Worm (Caenorhabditis elegans) whole organism, early embryonic: ENCODE measurements around the gene F15A4.2.

Experiments
- B0310.2 ChIP-seq: sonication (generic microtip); optimal IDR thresholded peaks from 2 replicates; lab custom pipeline; 2016; ENCODE audit warnings: mild to moderate bottlenecking, missing genetic modification characterization, missing compliant biosample characterization
- F13C5.2 ChIP-seq: sonication (generic microtip); optimal IDR thresholded peaks from 2 replicates; lab custom pipeline; 2017; ENCODE audit warnings: mild to moderate bottlenecking, missing genetic modification characterization, inconsistent platforms, missing compliant biosample characterization
- aly-1 ChIP-seq: sonication (generic microtip); optimal IDR thresholded peaks from 2 replicates; lab custom pipeline; 2016; ENCODE audit warnings: missing genetic modification characterization, missing compliant biosample characterization
- ama-1 ChIP-seq: fragments of 150-350 bp; optimal IDR thresholded peaks from 2 replicates; lab custom pipeline; 2014
- ceh-13 ChIP-seq: fragments of 200-800 bp; sonication (Bioruptor generic); optimal IDR thresholded peaks from 2 replicates; lab custom pipeline; 2018; ENCODE audit warnings: mild to moderate bottlenecking, missing genetic modification characterization, missing compliant biosample characterization
- ceh-36 ChIP-seq: sonication (generic microtip); optimal IDR thresholded peaks from 2 replicates; lab custom pipeline; 2016; ENCODE audit warnings: missing genetic modification characterization, inconsistent platforms, missing compliant biosample characterization
- ets-7 ChIP-seq: sonication (generic microtip); optimal IDR thresholded peaks from 2 replicates; lab custom pipeline; 2016; ENCODE audit warnings: missing genotype, missing genetic modification characterization, missing compliant biosample characterization
- flt-1 ChIP-seq: fragments of 200-800 bp; sonication (Bioruptor generic); IDR thresholded peaks from 2 replicates; pipeline ENCODE4 v1.3.6; 2022; ENCODE audit warnings: missing genetic modification characterization, missing compliant biosample characterization
- hmbx-1 ChIP-seq: sonication (generic microtip); optimal IDR thresholded peaks from 2 replicates; lab custom pipeline; 2016; ENCODE audit warnings: mild to moderate bottlenecking, missing genetic modification characterization, missing compliant biosample characterization
- hmg-4 ChIP-seq: fragments of 200-800 bp; sonication (Bioruptor generic); optimal IDR thresholded peaks from 2 replicates; lab custom pipeline; 2018; ENCODE audit warnings: mild to moderate bottlenecking, missing genetic modification characterization, missing compliant biosample characterization
- hnd-1 ChIP-seq: sonication (generic microtip); optimal IDR thresholded peaks from 2 replicates; lab custom pipeline; 2016; ENCODE audit warnings: missing genetic modification characterization, missing compliant biosample characterization
- pes-1 ChIP-seq: fragments of 200-800 bp; sonication (Bioruptor generic); IDR thresholded peaks from 2 replicates; pipeline ENCODE4 v1.3.6; 2022; ENCODE audit warnings: missing genetic modification reagents, missing genetic modification characterization, missing compliant biosample characterization
- scrt-1 ChIP-seq: fragments of 200-800 bp; sonication (Bioruptor generic); IDR thresholded peaks from 2 replicates; pipeline ENCODE4 v1.3.6; 2022; ENCODE audit warnings: missing genetic modification characterization, missing compliant biosample characterization
- sea-1 ChIP-seq: fragments of 200-800 bp; sonication (Bioruptor generic); conservative IDR thresholded peaks from 2 replicates; pipeline ENCODE4 v1.3.6; 2022; ENCODE audit warnings: missing genetic modification characterization, missing compliant biosample characterization
- tbx-11 ChIP-seq: fragments of 200-800 bp; sonication (Bioruptor generic); IDR thresholded peaks from 2 replicates; pipeline ENCODE4 v1.3.6; 2022; ENCODE audit warnings: missing genetic modification characterization, missing compliant biosample characterization
- tbx-37 ChIP-seq: fragments of 200-800 bp; sonication (Bioruptor generic); conservative IDR thresholded peaks from 2 replicates; pipeline ENCODE4 v1.3.6; 2022; ENCODE audit warnings: missing genetic modification reagents, missing genetic modification characterization, missing compliant biosample characterization
- tra-4 ChIP-seq: sonication (generic microtip); optimal IDR thresholded peaks from 2 replicates; lab custom pipeline; 2017; ENCODE audit warnings: missing genetic modification characterization, missing compliant biosample characterization

F15A4.2 gene

DNA sequence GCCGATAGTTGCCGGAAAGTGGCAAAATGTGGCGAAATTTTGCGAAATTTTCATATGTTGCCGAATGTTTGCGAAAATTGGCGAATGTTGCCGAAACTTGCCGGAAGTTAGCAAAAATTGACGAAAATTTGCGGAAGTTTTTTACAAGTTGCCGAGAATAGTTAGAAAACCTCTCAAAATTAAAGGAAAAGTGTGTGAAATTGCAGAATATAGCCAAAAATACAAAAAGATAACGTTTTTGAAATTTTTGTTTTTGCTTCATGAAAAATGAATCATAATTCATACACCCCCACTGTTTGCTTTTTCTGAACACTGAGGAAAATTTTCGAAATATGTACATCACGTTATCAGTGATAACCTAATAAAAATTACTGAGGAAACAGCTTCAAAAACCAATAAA is 19.3 kb downstream of the F15A4.2 start:
- no peak for TF ChIP-seq sea-1 (GFP tag; lab: Robert Waterston, UW)
- TF ChIP-seq B0310.2 (tag; lab: Kevin White, UChicago) = no peak
- TF ChIP-seq scrt-1 (GFP tag; lab: Robert Waterston, UW) = no peak
- TF ChIP-seq ets-7 (tag; lab: Kevin White, UChicago) = no peak
- TF ChIP-seq F13C5.2 (tag; lab: Kevin White, UChicago) = no peak
- TF ChIP-seq tbx-37 (GFP tag; lab: Robert Waterston, UW) = no peak
- no peak for TF ChIP-seq hnd-1 (tag; lab: Kevin White, UChicago)
- TF ChIP-seq ceh-36 = no peak
- TF ChIP-seq hmbx-1 (tag; lab: Kevin White, UChicago) = no peak
- TF ChIP-seq aly-1 = no peak
- no peak for TF ChIP-seq pes-1 (GFP tag; lab: Robert Waterston, UW)
- no peak for TF ChIP-seq flt-1 (GFP tag; lab: Robert Waterston, UW)
- no peak for TF ChIP-seq hmg-4 (GFP tag; lab: Kevin White, UChicago)
- TF ChIP-seq ama-1 (lab: Kevin White, UChicago) = no peak
- no peak for TF ChIP-seq tra-4 (tag; lab: Kevin White, UChicago)

DNA sequence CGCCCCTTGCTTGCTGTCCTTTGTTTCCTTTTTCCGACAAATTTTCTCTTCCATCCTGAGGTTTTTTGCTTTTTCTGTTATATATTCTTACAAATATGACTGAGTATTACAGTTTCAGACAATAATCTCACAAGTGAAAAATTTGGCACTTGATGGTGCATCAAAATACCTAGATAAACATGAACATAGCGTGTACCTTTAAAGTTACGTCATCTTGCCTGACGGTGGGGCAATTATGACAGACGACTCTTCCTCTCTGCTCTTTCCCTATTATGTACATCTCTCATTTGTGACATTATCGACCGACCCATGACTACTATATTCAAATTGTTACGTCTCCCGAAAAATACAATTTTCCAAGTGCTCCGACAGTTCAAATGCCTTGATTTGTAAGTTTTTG is 20.3 kb downstream of the F15A4.2 start, which contains the start of gene fbxb-102:
TSS of gene fbxb-102 (plus strand) at position 301 of the 400 bp plus-strand sequence.
- TF ChIP-seq ets-7 (tag; lab: Kevin White, UChicago) = no peak

- no peak for TF ChIP-seq ceh-36
- no peak for TF ChIP-seq tra-4 (tag; lab: Kevin White, UChicago)
- TF ChIP-seq hnd-1 (tag; lab: Kevin White, UChicago) = no peak
- TF ChIP-seq ets-7 (tag; lab: Kevin White, UChicago) = no peak
- no peak for TF ChIP-seq tbx-37 (GFP tag; lab: Robert Waterston, UW)
- TF ChIP-seq B0310.2 (tag; lab: Kevin White, UChicago) = no peak
- no peak for TF ChIP-seq scrt-1 (GFP tag; lab: Robert Waterston, UW)
- TF ChIP-seq hmbx-1 (tag; lab: Kevin White, UChicago) = no peak
- TF ChIP-seq hmg-4 (GFP tag; lab: Kevin White, UChicago) = no peak
- TF ChIP-seq tbx-11 (GFP tag; lab: Robert Waterston, UW) = no peak
- no peak for TF ChIP-seq ama-1 (lab: Kevin White, UChicago)
- TF ChIP-seq flt-1 (GFP tag; lab: Robert Waterston, UW) = no peak
- TF ChIP-seq F13C5.2 (tag; lab: Kevin White, UChicago) = no peak
These were observed 22.7 kb downstream of the F15A4.2 start, which contains the start of gene F15A4.10 for ce11 chrII:12485060-12485459. Gene F15A4.10 (minus strand): TSS chrII:12485160.

ce11 chrII:12488810-12489209 is 26.5 kb downstream of the F15A4.2 start:
- TF ChIP-seq tra-4 (tag; lab: Kevin White, UChicago) (no peak), hnd-1 (tag; lab: Kevin White, UChicago) (no peak), flt-1 (GFP tag; lab: Robert Waterston, UW) (no peak), aly-1 (no peak), ets-7 (tag; lab: Kevin White, UChicago) (no peak), ceh-13 (GFP tag; lab: Kevin White, UChicago) (no peak), ceh-36 (no peak), pes-1 (GFP tag; lab: Robert Waterston, UW) (no peak), tbx-11 (GFP tag; lab: Robert Waterston, UW) (no peak), hmg-4 (GFP tag; lab: Kevin White, UChicago) (no peak), scrt-1 (GFP tag; lab: Robert Waterston, UW) (no peak), sea-1 (GFP tag; lab: Robert Waterston, UW) (no peak), F13C5.2 (tag; lab: Kevin White, UChicago) (no peak), B0310.2 (tag; lab: Kevin White, UChicago) (no peak), hmbx-1 (tag; lab: Kevin White, UChicago) (no peak), ama-1 (lab: Kevin White, UChicago) (no peak), tbx-37 (GFP tag; lab: Robert Waterston, UW) (no peak)

- TF ChIP-seq ama-1 (lab: Kevin White, UChicago) (no peak), ceh-36 (no peak), pes-1 (GFP tag; lab: Robert Waterston, UW) (no peak), tbx-37 (GFP tag; lab: Robert Waterston, UW) (no peak), sea-1 (GFP tag; lab: Robert Waterston, UW) (no peak), hmbx-1 (tag; lab: Kevin White, UChicago) (no peak), F13C5.2 (tag; lab: Kevin White, UChicago) (no peak), tbx-11 (GFP tag; lab: Robert Waterston, UW) (no peak), scrt-1 (GFP tag; lab: Robert Waterston, UW) (no peak), aly-1 (no peak), B0310.2 (tag; lab: Kevin White, UChicago) (no peak)
These were observed 27.6 kb downstream of the F15A4.2 start, which contains the start of gene T21B4.15 for ce11 chrII:12489903-12490302. Gene T21B4.15 (plus strand): TSS chrII:12490203.

DNA sequence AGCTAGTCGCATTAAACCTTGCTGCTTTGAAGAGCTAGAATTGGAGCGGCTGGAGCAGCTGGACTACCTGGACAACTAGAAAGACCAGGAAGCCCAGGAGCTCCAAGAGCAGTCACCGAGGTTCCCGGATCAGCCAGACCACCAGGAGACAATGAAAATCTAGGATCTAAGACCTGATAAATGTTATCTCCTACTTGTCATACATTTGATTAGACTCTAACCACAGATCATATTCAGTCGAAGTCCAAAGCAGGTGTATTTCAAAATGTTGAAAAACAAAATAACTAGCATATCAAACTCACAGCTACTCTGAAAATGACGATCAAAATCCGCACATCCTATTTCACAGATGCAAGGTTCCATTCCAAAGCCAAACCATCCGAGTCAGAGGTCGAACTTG is 29.6 kb downstream of the F15A4.2 start, which contains the start of gene srz-6:
TSS of gene srz-6 (plus strand) at position 301 of the 400 bp plus-strand sequence.
- no peak for TF ChIP-seq flt-1 (GFP tag; lab: Robert Waterston, UW)
- no peak for TF ChIP-seq hnd-1 (tag; lab: Kevin White, UChicago)
- no peak for TF ChIP-seq ceh-13 (GFP tag; lab: Kevin White, UChicago)
- TF ChIP-seq F13C5.2 (tag; lab: Kevin White, UChicago) = no peak
- TF ChIP-seq B0310.2 (tag; lab: Kevin White, UChicago) = no peak
- TF ChIP-seq aly-1 = no peak
- TF ChIP-seq ceh-36 = no peak
- no peak for TF ChIP-seq tbx-11 (GFP tag; lab: Robert Waterston, UW)
- TF ChIP-seq tbx-37 (GFP tag; lab: Robert Waterston, UW) = no peak
- TF ChIP-seq ama-1 (lab: Kevin White, UChicago) = no peak
- TF ChIP-seq tra-4 (tag; lab: Kevin White, UChicago) = no peak

DNA sequence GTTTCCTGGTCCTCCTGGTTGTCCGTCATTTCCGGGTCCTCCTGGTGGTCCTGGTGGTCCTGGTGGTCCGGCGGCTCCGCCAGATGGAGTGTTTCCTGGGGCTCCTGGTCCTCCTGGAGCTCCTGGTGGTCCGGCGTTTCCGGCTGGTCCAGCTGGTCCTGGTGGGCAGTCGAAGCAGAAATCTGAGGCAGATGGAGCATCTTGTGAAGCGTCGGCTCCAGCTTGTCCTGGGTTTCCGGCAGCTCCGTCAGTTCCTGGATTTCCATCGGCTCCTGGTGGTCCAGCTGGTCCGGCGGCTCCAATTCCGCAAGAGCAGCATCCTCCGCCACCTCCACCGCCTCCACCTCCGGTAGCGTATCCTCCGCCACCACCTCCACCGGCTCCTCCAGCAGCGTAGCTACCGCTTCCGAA is 31.7 kb downstream of the F15A4.2 start:
- TF ChIP-seq scrt-1 (GFP tag; lab: Robert Waterston, UW) (no peak), sea-1 (GFP tag; lab: Robert Waterston, UW) (no peak), hmg-4 (GFP tag; lab: Kevin White, UChicago) (no peak), F13C5.2 (tag; lab: Kevin White, UChicago) (no peak), ama-1 (lab: Kevin White, UChicago) (no peak), hnd-1 (tag; lab: Kevin White, UChicago) (no peak), tra-4 (tag; lab: Kevin White, UChicago) (no peak)
